Fruit fly (Drosophila melanogaster) whole organism, embryonic: ENCODE results near the gene CG34125.
A peak's percentile ranks its signal among the peaks of the same experiment; 100 is the strongest.

Experiments used
- Abd-B ChIP-seq: fragments of 200-800 bp; sonication (Bioruptor generic); optimal IDR thresholded peaks from 2 replicates; lab custom pipeline; 2018; ENCODE audit warnings: missing biosample characterization, mild to moderate bottlenecking, missing genetic modification characterization, moderate library complexity
- Antp ChIP-seq: fragments of 200-800 bp; sonication (Bioruptor generic); optimal IDR thresholded peaks from 3 replicates; lab custom pipeline; 2016; ENCODE audit warnings: missing biosample characterization, missing genetic modification characterization
- Atf6 ChIP-seq: fragments of 200-800 bp; sonication (Bioruptor generic); IDR thresholded peaks from 2 replicates; pipeline ENCODE4 v1.3.6; 2022; ENCODE audit warnings: missing biosample characterization, missing genetic modification characterization
- Blimp-1 ChIP-seq: fragments of 200-800 bp; sonication (Bioruptor generic); optimal IDR thresholded peaks from 3 replicates; lab custom pipeline; 2018; ENCODE audit warnings: missing biosample characterization, missing genetic modification characterization, mild to moderate bottlenecking, moderate library complexity, missing genetic modification reagents
- Bteb2 ChIP-seq: fragments of 200-800 bp; sonication (Bioruptor generic); optimal IDR thresholded peaks from 2 replicates; lab custom pipeline; 2016; ENCODE audit warnings: missing biosample characterization, missing genetic modification characterization
- CG10321 ChIP-seq: fragments of 200-800 bp; sonication (Bioruptor generic); IDR thresholded peaks from 2 replicates; pipeline ENCODE4 v1.3.6; 2022; ENCODE audit warnings: missing biosample characterization, missing genetic modification characterization
- CG12391 ChIP-seq: fragments of 200-800 bp; sonication (Bioruptor generic); optimal IDR thresholded peaks from 3 replicates; lab custom pipeline; 2018; ENCODE audit warnings: missing biosample characterization, mild to moderate bottlenecking, missing genetic modification characterization, moderate library complexity
- CG13894 ChIP-seq: fragments of 200-800 bp; sonication (Bioruptor generic); optimal IDR thresholded peaks from 3 replicates; lab custom pipeline; 2018; ENCODE audit warnings: missing biosample characterization, mild to moderate bottlenecking, missing genetic modification characterization, moderate library complexity
- CG15011 ChIP-seq: fragments of 200-800 bp; sonication (Bioruptor generic); optimal IDR thresholded peaks from 3 replicates; lab custom pipeline; 2018; ENCODE audit warnings: missing biosample characterization, mild to moderate bottlenecking, missing genetic modification characterization
- CG17802 ChIP-seq: fragments of 200-800 bp; sonication (Bioruptor generic); optimal IDR thresholded peaks from 2 replicates; lab custom pipeline; 2018; ENCODE audit warnings: missing biosample characterization, mild to moderate bottlenecking, missing genetic modification characterization, moderate library complexity
- CG17912 ChIP-seq: fragments of 200-800 bp; sonication (Bioruptor generic); optimal IDR thresholded peaks from 2 replicates; lab custom pipeline; 2018; ENCODE audit warnings: missing biosample characterization, mild to moderate bottlenecking, missing genetic modification characterization
- CG18011 ChIP-seq: fragments of 200-800 bp; sonication (Bioruptor generic); optimal IDR thresholded peaks from 2 replicates; lab custom pipeline; 2017; ENCODE audit warnings: missing biosample characterization, missing genetic modification characterization, mild to moderate bottlenecking, moderate library complexity, missing genotype
- CG2129 ChIP-seq: fragments of 200-800 bp; sonication (Bioruptor generic); IDR thresholded peaks from 2 replicates; pipeline ENCODE4 v1.3.6; 2022; ENCODE audit warnings: missing biosample characterization, missing genetic modification characterization; ENCODE audit not compliant: partially characterized antibody
- CG2678 ChIP-seq: fragments of 200-800 bp; sonication (Bioruptor generic); optimal IDR thresholded peaks from 3 replicates; lab custom pipeline; 2019; ENCODE audit warnings: missing biosample characterization, mild to moderate bottlenecking, missing genetic modification characterization, moderate library complexity
- CG2875 ChIP-seq: fragments of 200-800 bp; sonication (Bioruptor generic); optimal IDR thresholded peaks from 2 replicates; lab custom pipeline; 2017; ENCODE audit warnings: missing biosample characterization, mild to moderate bottlenecking, missing genetic modification characterization, missing genetic modification reagents
- CG30020 ChIP-seq: fragments of 200-800 bp; optimal IDR thresholded peaks from 2 replicates; lab custom pipeline; 2019; ENCODE audit warnings: missing biosample characterization, mild to moderate bottlenecking, missing genetic modification characterization, moderate library complexity
- CG30431 ChIP-seq: fragments of 200-800 bp; sonication (Bioruptor generic); optimal IDR thresholded peaks from 2 replicates; lab custom pipeline; 2017; ENCODE audit warnings: missing biosample characterization, missing genetic modification characterization
- CG31441 ChIP-seq: fragments of 200-800 bp; sonication (Bioruptor generic); IDR thresholded peaks from 2 replicates; pipeline ENCODE4 v1.3.6; 2022; ENCODE audit warnings: missing biosample characterization, missing genetic modification characterization
- CG32532 ChIP-seq: fragments of 200-800 bp; sonication (Bioruptor generic); IDR thresholded peaks from 2 replicates; pipeline ENCODE4 v1.3.6; 2022; ENCODE audit warnings: missing biosample characterization, missing genetic modification characterization
- CG34376 ChIP-seq: fragments of 200-800 bp; sonication (Bioruptor generic); optimal IDR thresholded peaks from 2 replicates; lab custom pipeline; 2018; ENCODE audit warnings: missing biosample characterization, mild to moderate bottlenecking, missing genetic modification characterization
- CG3838 ChIP-seq: fragments of 200-800 bp; sonication (Bioruptor generic); optimal IDR thresholded peaks from 3 replicates; lab custom pipeline; 2016; ENCODE audit warnings: missing biosample characterization, missing genetic modification characterization
- CG43689 ChIP-seq: fragments of 200-800 bp; sonication (Bioruptor generic); IDR thresholded peaks from 2 replicates; pipeline ENCODE4 v1.3.6; 2022; ENCODE audit warnings: missing biosample characterization, missing genetic modification characterization
- CG4854 ChIP-seq: fragments of 200-800 bp; sonication (Bioruptor generic); optimal IDR thresholded peaks from 2 replicates; lab custom pipeline; 2016; ENCODE audit warnings: missing biosample characterization, missing genetic modification characterization, inconsistent platforms
- CG6683 ChIP-seq: fragments of 200-800 bp; sonication (Bioruptor generic); optimal IDR thresholded peaks from 2 replicates; lab custom pipeline; 2017; ENCODE audit warnings: missing biosample characterization, mild to moderate bottlenecking, missing genetic modification characterization, missing genetic modification reagents
- CG7556 ChIP-seq: fragments of 200-800 bp; sonication (Bioruptor generic); optimal IDR thresholded peaks from 2 replicates; lab custom pipeline; 2017; ENCODE audit warnings: missing biosample characterization, mild to moderate bottlenecking, missing genetic modification characterization
- Dad ChIP-seq: fragments of 200-800 bp; sonication (Bioruptor generic); optimal IDR thresholded peaks from 3 replicates; lab custom pipeline; 2016; ENCODE audit warnings: missing biosample characterization, missing genetic modification characterization
- Deaf1 ChIP-seq: fragments of 200-800 bp; optimal IDR thresholded peaks from 3 replicates; lab custom pipeline; 2019; ENCODE audit warnings: missing biosample characterization, mild to moderate bottlenecking, missing genetic modification characterization, moderate library complexity
- HmgZ ChIP-seq: fragments of 200-800 bp; sonication (Bioruptor generic); optimal IDR thresholded peaks from 2 replicates; lab custom pipeline; 2018; ENCODE audit warnings: missing biosample characterization, mild to moderate bottlenecking, missing genetic modification characterization
- Lhr ChIP-seq: fragments of 200-800 bp; sonication (Bioruptor generic); optimal IDR thresholded peaks from 3 replicates; lab custom pipeline; 2017; ENCODE audit warnings: mild to moderate bottlenecking, missing biosample characterization, missing genetic modification reagents, missing genetic modification characterization
- MBD-R2 ChIP-seq: fragments of 200-800 bp; sonication (Bioruptor generic); IDR thresholded peaks from 2 replicates; pipeline ENCODE4 v1.3.6; 2022; ENCODE audit warnings: missing biosample characterization, missing genetic modification characterization
- Six4 ChIP-seq: fragments of 200-800 bp; sonication (Bioruptor generic); optimal IDR thresholded peaks from 2 replicates; lab custom pipeline; 2016; ENCODE audit warnings: missing biosample characterization, missing genetic modification characterization
- Trl ChIP-seq, 3 experiments: fragments of >200 bp in 2 of 3; fragments of 200-800 bp in 1 of 3; sonication (Bioruptor generic) in 1 of 3; optimal IDR thresholded peaks; 2 replicates in 1 of 3; 3 replicates in 2 of 3; lab custom pipeline; 2016 to 2017; ENCODE audit warnings: missing biosample characterization in 1 of 3, missing genetic modification characterization in 1 of 3
- ac ChIP-seq: fragments of 200-800 bp; sonication (Bioruptor generic); optimal IDR thresholded peaks from 3 replicates; lab custom pipeline; 2017; ENCODE audit warnings: missing biosample characterization, mild to moderate bottlenecking, missing genetic modification characterization
- caup ChIP-seq: fragments of 200-800 bp; sonication (Bioruptor generic); optimal IDR thresholded peaks from 3 replicates; lab custom pipeline; 2017; ENCODE audit warnings: missing biosample characterization, mild to moderate bottlenecking, missing genetic modification characterization, moderate library complexity; ENCODE audit not compliant: severe bottlenecking
- chif ChIP-seq, 2 experiments: fragments of 200-800 bp; sonication (Bioruptor generic); optimal IDR thresholded peaks; 3 replicates each; lab custom pipeline; 2016; ENCODE audit warnings: missing biosample characterization in 2 of 2, missing genetic modification characterization in 2 of 2
- da ChIP-seq: fragments of 200-800 bp; sonication (Bioruptor generic); optimal IDR thresholded peaks from 2 replicates; lab custom pipeline; 2016; ENCODE audit warnings: missing biosample characterization, missing genetic modification characterization
- ewg ChIP-seq: fragments of 200-800 bp; sonication (Bioruptor generic); optimal IDR thresholded peaks from 3 replicates; lab custom pipeline; 2017; ENCODE audit warnings: mild to moderate bottlenecking, missing biosample characterization, missing genetic modification reagents, missing genetic modification characterization
- fru ChIP-seq: fragments of >200 bp; optimal IDR thresholded peaks from 2 replicates; lab custom pipeline; 2017
- gt ChIP-seq: fragments of 200-800 bp; sonication (Bioruptor generic); IDR thresholded peaks from 2 replicates; pipeline ENCODE4 v1.3.6; 2022; ENCODE audit warnings: missing biosample characterization, missing genetic modification characterization
- jumu ChIP-seq: fragments of 200-800 bp; sonication (Bioruptor generic); optimal IDR thresholded peaks from 3 replicates; lab custom pipeline; 2016; ENCODE audit warnings: missing biosample characterization, missing genetic modification characterization
- mirr ChIP-seq: fragments of 200-800 bp; sonication (Bioruptor generic); optimal IDR thresholded peaks from 3 replicates; lab custom pipeline; 2018; ENCODE audit warnings: missing biosample characterization, mild to moderate bottlenecking, missing genetic modification characterization
- nmo ChIP-seq: fragments of 200-800 bp; sonication (Bioruptor generic); optimal IDR thresholded peaks from 2 replicates; lab custom pipeline; 2018; ENCODE audit warnings: missing biosample characterization, mild to moderate bottlenecking, missing genetic modification characterization, moderate library complexity
- pb ChIP-seq: fragments of 200-800 bp; sonication (Bioruptor generic); optimal IDR thresholded peaks from 3 replicates; lab custom pipeline; 2016; ENCODE audit warnings: missing biosample characterization, missing genetic modification characterization
- row ChIP-seq: fragments of 200-800 bp; sonication (Bioruptor generic); IDR thresholded peaks from 3 replicates; pipeline ENCODE4 v1.3.6; 2022; ENCODE audit warnings: missing biosample characterization, missing genetic modification characterization
- trem ChIP-seq: fragments of 200-800 bp; optimal IDR thresholded peaks from 3 replicates; lab custom pipeline; 2019; ENCODE audit warnings: missing biosample characterization, mild to moderate bottlenecking, missing genetic modification characterization, moderate library complexity
- tup ChIP-seq: fragments of 200-800 bp; sonication (Bioruptor generic); optimal IDR thresholded peaks from 2 replicates; lab custom pipeline; 2016; ENCODE audit warnings: missing biosample characterization, mild to moderate bottlenecking, missing genetic modification characterization, moderate library complexity
- vnd ChIP-seq: fragments of 200-800 bp; sonication (Bioruptor generic); IDR thresholded peaks from 3 replicates; pipeline ENCODE4 v1.3.6; 2022; ENCODE audit warnings: missing biosample characterization, missing genetic modification characterization; ENCODE audit not compliant: partially characterized antibody
- vvl ChIP-seq: fragments of 200-800 bp; sonication (Bioruptor generic); IDR thresholded peaks from 2 replicates; pipeline ENCODE4 v1.3.6; 2022; ENCODE audit warnings: missing biosample characterization, missing genetic modification characterization
- wdn ChIP-seq: fragments of 200-800 bp; sonication (Bioruptor generic); IDR thresholded peaks from 2 replicates; pipeline ENCODE4 v1.3.6; 2022; ENCODE audit warnings: missing biosample characterization, missing genetic modification characterization
- zf30C ChIP-seq: fragments of 200-800 bp; sonication (Bioruptor generic); optimal IDR thresholded peaks from 3 replicates; lab custom pipeline; 2018; ENCODE audit warnings: missing biosample characterization, mild to moderate bottlenecking, missing genetic modification characterization

Gene CG34125

dm6 chr2L:5010784-5011260 lies 45.3 kb downstream of the CG34125 start, which contains the start of the genes CG31917, Tfb5 and SelT (continued):
- peak; percentile 38 for TF ChIP-seq CG3838 (GFP tag; lab: Kevin White, UChicago)
- TF ChIP-seq fru (lab: Kevin White, UChicago), result no peak
- peak; percentile 28 for TF ChIP-seq Lhr (GFP tag; lab: Kevin White, UChicago)
- TF ChIP-seq vvl (GFP tag; lab: Robert Waterston, UW), result peak; percentile 62
- no peak for TF ChIP-seq CG43689 (GFP tag; lab: Robert Waterston, UW)
- peak; percentile 30; the same call in 1 of the 2 replicates for TF ChIP-seq Atf6 (GFP tag; lab: Robert Waterston, UW)
- no peak for TF ChIP-seq Deaf1 (tag; lab: Kevin White, UChicago)
- TF ChIP-seq Six4, result no peak
- TF ChIP-seq ac, result no peak
- TF ChIP-seq Blimp-1, result no peak
- peak; percentile 95 for TF ChIP-seq row (GFP tag; lab: Robert Waterston, UW)
- no peak for TF ChIP-seq caup (GFP tag; lab: Kevin White, UChicago)
- TF ChIP-seq CG4854 (GFP tag; lab: Kevin White, UChicago), result peak; percentile 39
- no peak for TF ChIP-seq CG15011 (GFP tag; lab: Kevin White, UChicago)
- TF ChIP-seq Abd-B (GFP tag; lab: Kevin White, UChicago), result peak; percentile 46
- peak; percentile 50; the same call in 1 of the 2 replicates for TF ChIP-seq CG32532 (GFP tag; lab: Robert Waterston, UW)
- no peak for TF ChIP-seq CG13894 (tag; lab: Kevin White, UChicago)
- no peak for TF ChIP-seq CG18011 (GFP tag; lab: Kevin White, UChicago)
- no peak for TF ChIP-seq da (GFP tag; lab: Kevin White, UChicago)
- no peak for TF ChIP-seq CG17912
- no peak for TF ChIP-seq CG30020 (tag; lab: Kevin White, UChicago)
- TF ChIP-seq CG17802 (tag; lab: Kevin White, UChicago), result peak; percentile 36
- peak; percentile 82 for TF ChIP-seq CG12391
- TF ChIP-seq CG10321 (GFP tag; lab: Robert Waterston, UW), result no peak
- TF ChIP-seq Trl (optimal IDR thresholded peaks at IDR 0.05; lab: Kevin White, UChicago), result no peak
- TF ChIP-seq Trl (GFP tag; optimal IDR thresholded peaks at IDR 0.05; lab: Kevin White, UChicago), result no peak
- TF ChIP-seq gt (GFP tag; lab: Robert Waterston, UW), result no peak
- peak; percentile 46 for TF ChIP-seq jumu (GFP tag; lab: Kevin White, UChicago)
- no peak for TF ChIP-seq pb (GFP tag; lab: Kevin White, UChicago)
- TF ChIP-seq tup (GFP tag; lab: Kevin White, UChicago), result no peak
- TF ChIP-seq HmgZ (tag; lab: Kevin White, UChicago), result peak; percentile 76
- no peak for TF ChIP-seq CG30431 (GFP tag; lab: Kevin White, UChicago)
- no peak for TF ChIP-seq CG31441 (GFP tag; lab: Robert Waterston, UW)
- peak; percentile 36 for TF ChIP-seq ewg (GFP tag; lab: Kevin White, UChicago)
- TF ChIP-seq CG2678 (tag; lab: Kevin White, UChicago), result no peak
- peak; percentile 60 for TF ChIP-seq CG2129 (GFP tag; lab: Robert Waterston, UW)
- TF ChIP-seq Dad, result peak; percentile 65
- peak; percentile 69 for TF ChIP-seq vnd (GFP tag; lab: Robert Waterston, UW)
- peak; percentile 36 for TF ChIP-seq Bteb2 (GFP tag; lab: Kevin White, UChicago)
- TF ChIP-seq mirr, result no peak
- peak; percentile 93 for TF ChIP-seq MBD-R2 (GFP tag; lab: Robert Waterston, UW)
- no peak for TF ChIP-seq zf30C (GFP tag; lab: Kevin White, UChicago)
- TF ChIP-seq CG6683, result no peak
- peak; percentile 17 to 52 for TF ChIP-seq chif (GFP tag; optimal IDR thresholded peaks at IDR 0.05; lab: Kevin White, UChicago)
- peak; percentile 76 for TF ChIP-seq nmo
- TF ChIP-seq trem, result peak; percentile 63
- peak; percentile 47 for TF ChIP-seq CG7556 (GFP tag; lab: Kevin White, UChicago)
- TF ChIP-seq CG34376, result peak; percentile 3
- TF ChIP-seq Antp, result peak; percentile 55
- TF ChIP-seq CG2875 (GFP tag; lab: Kevin White, UChicago), result no peak
- peak; percentile 31; the same call in 1 of the 2 replicates for TF ChIP-seq wdn (GFP tag; lab: Robert Waterston, UW)
